Worm (Caenorhabditis elegans): Measurements from ENCODE around the gene mtq-2.

Gene mtq-2

DNA sequence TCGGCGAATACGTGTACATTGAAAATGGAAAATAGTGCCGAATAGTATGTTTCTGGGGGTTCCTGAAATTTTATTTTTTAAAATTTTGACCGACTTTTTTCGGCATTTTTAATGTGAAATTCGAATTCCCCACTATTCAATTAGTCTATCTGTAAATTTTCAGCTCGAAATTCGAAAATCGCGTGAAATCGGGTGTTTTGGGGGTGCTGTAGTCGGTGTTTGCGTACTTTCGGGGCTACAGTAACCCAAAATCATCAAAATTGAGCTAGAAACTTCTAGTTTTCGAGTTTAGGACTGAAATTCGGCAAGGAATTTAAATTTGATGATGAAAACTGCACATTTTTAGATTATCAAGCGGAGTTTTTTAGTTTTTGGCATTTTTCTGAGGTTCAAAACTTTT, 12.9 kb upstream of the mtq-2 start:
- TF ChIP-seq aha-1 (tag): peak; percentile 98
- TF ChIP-seq mes-2 (tag; optimal IDR thresholded peaks at IDR 0.05; ENCODE audit: poor library complexity, severe bottlenecking): no peak
- TF ChIP-seq lir-3 (tag; optimal IDR thresholded peaks at IDR 0.05): no peak
- TF ChIP-seq D1046.2 (GFP tag; IDR thresholded peaks at IDR 0.05): no peak

DNA sequence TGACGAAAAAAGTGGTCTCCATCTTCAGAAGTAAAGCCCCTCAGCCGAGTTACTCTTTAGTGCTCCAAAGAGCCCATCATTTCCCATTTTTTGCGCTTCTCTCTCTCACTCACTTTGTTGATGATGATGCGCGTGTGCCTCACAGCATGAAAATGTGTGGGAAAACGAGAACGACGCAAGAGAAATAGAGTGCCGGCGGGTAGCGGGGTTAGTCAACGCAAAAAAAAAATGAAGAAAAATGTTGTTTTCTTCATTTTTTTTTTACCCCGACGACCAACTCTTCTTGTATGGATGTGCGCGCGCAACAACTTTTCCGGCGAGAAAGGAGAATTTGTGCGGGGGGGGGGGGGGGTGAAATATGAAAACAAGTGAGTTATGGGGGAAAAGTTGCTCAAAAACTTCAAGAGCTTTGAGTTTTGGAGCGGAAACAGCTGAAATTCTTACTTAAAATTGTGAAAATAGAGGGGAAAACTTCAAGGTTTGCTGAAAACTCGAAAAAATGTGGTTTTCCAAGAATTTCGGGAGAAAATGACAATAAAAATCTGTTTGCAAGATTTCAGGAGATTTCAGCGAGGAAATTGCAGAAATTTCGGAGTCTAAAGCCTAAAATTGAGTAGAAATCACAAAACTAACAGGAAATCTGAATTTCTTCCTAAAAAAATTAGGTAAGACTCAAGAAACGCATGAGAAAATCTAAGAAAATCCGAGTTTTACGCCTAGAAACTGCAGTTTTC, 8.5 kb upstream of the mtq-2 start, which contains the start of gene C33C12.1:
TSS of gene C33C12.1 (plus strand) at position 684 of the 734 bp plus-strand sequence.
- TF ChIP-seq php-3 (GFP tag; IDR thresholded peaks at IDR 0.05): no peak
- TF ChIP-seq ceh-28 (tag; optimal IDR thresholded peaks at IDR 0.05): no peak
- peak; percentile 16 for TF ChIP-seq hlh-30 (tag; optimal IDR thresholded peaks at IDR 0.05; ENCODE audit: insufficient read depth)
- no peak for TF ChIP-seq tag-97 (GFP tag; IDR thresholded peaks at IDR 0.05)
- no peak for TF ChIP-seq R02D3.7 (tag; optimal IDR thresholded peaks at IDR 0.05)
- peak; percentile 30 for TF ChIP-seq mes-2 (tag; optimal IDR thresholded peaks at IDR 0.05; ENCODE audit: poor library complexity, severe bottlenecking)
- peak; percentile 55 for TF ChIP-seq fkh-10 (GFP tag; optimal IDR thresholded peaks at IDR 0.05)
- TF ChIP-seq mdl-1 (tag; optimal IDR thresholded peaks at IDR 0.05): peak in 1 of 2 experiments; percentile 13
- peak; percentile 64 for TF ChIP-seq aha-1 (tag)
- TF ChIP-seq lsy-2 (tag; optimal IDR thresholded peaks at IDR 0.05): peak in 1 of 2 experiments; percentile 24
- no peak for TF ChIP-seq dpl-1 (GFP tag; optimal IDR thresholded peaks at IDR 0.05)

- TF ChIP-seq nhr-6 (tag; optimal IDR thresholded peaks at IDR 0.05) (no peak), mdt-29 (GFP tag; IDR thresholded peaks at IDR 0.05) (no peak), unc-62 (GFP tag; optimal IDR thresholded peaks at IDR 0.05 in 1 of 2) (peak in 1 of 2 experiments; percentile 98), unc-62 (tag; optimal IDR thresholded peaks at IDR 0.05) (no peak), dpl-1 (GFP tag; optimal IDR thresholded peaks at IDR 0.05) (no peak), gei-8 (GFP tag; optimal IDR thresholded peaks at IDR 0.05) (no peak), mdl-1 (tag; optimal IDR thresholded peaks at IDR 0.05) (no peak), Y48G9A.11 (GFP tag; IDR thresholded peaks at IDR 0.05) (no peak), zip-2 (tag; optimal IDR thresholded peaks at IDR 0.05) (no peak), F37D6.2 (tag; optimal IDR thresholded peaks at IDR 0.05) (no peak), arid-1 (GFP tag; conservative IDR thresholded peaks at IDR 0.05) (no peak), fkh-10 (GFP tag; optimal IDR thresholded peaks at IDR 0.05) (no peak), jun-1 (tag; optimal IDR thresholded peaks at IDR 0.05) (no peak), tag-97 (GFP tag; IDR thresholded peaks at IDR 0.05) (no peak), nhr-10 (tag; optimal IDR thresholded peaks at IDR 0.05) (no peak), daf-16 (GFP tag; optimal IDR thresholded peaks at IDR 0.05) (no peak), daf-16 (tag; optimal IDR thresholded peaks at IDR 0.05) (no peak), ceh-20 (GFP tag; IDR thresholded peaks at IDR 0.05) (0 out of 2 replicates have a peak, but pooled peaks have one; percentile 14)
These were observed 7.5 kb upstream of the mtq-2 start for ce11 chrII:2196742-2197141.

DNA sequence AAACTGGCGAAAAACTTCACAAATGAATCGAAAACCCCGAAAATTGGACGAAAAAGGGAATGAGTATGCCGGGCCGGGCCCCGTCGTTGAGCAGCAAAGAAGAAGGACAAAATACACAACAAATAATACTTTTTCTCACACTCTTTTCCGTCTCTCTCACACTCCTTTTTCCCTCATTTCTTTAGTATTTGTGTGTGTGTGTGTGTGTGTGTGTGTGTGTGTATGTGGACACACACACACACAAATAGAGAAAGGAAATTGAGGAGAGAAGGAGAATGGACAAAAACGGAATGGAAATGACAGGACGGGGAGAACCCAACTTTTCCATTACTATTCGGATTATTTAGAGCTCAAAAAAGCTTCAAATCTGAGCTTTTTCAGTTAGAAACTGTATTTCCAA, 6.3 kb upstream of the mtq-2 start:
- TF ChIP-seq lin-1 (GFP tag; IDR thresholded peaks at IDR 0.05) (no peak), unc-130 (GFP tag; optimal IDR thresholded peaks at IDR 0.05) (no peak), snpc-1.2 (GFP tag; IDR thresholded peaks at IDR 0.05) (no peak), mxl-3 (GFP tag; optimal IDR thresholded peaks at IDR 0.05) (no peak), duxl-1 (tag; optimal IDR thresholded peaks at IDR 0.05; ENCODE audit: poor library complexity) (no peak), lin-39 (tag; optimal IDR thresholded peaks at IDR 0.05) (no peak), Y105C5A.15 (GFP tag; IDR thresholded peaks at IDR 0.05) (no peak), saeg-2 (GFP tag; IDR thresholded peaks at IDR 0.05) (no peak), mdt-29 (GFP tag; IDR thresholded peaks at IDR 0.05) (no peak), nhr-25 (tag; optimal IDR thresholded peaks at IDR 0.05; ENCODE audit: borderline replicate concordance, insufficient read depth) (no peak), ceh-32 (tag; optimal IDR thresholded peaks at IDR 0.05; ENCODE audit: poor library complexity) (no peak), pqm-1 (tag; optimal IDR thresholded peaks at IDR 0.05) (no peak), nhr-10 (tag; optimal IDR thresholded peaks at IDR 0.05) (no peak), nhr-48 (tag; optimal IDR thresholded peaks at IDR 0.05) (no peak), hlh-30 (tag; optimal IDR thresholded peaks at IDR 0.05; ENCODE audit: insufficient read depth) (peak; percentile 6), php-3 (GFP tag; IDR thresholded peaks at IDR 0.05) (no peak), egl-27 (tag; optimal IDR thresholded peaks at IDR 0.05) (no peak), fkh-10 (GFP tag; optimal IDR thresholded peaks at IDR 0.05) (peak; percentile 70), vab-7 (GFP tag; IDR thresholded peaks at IDR 0.05) (no peak), lin-13 (GFP tag; optimal IDR thresholded peaks at IDR 0.05) (peak; percentile 31), F44E2.7 (GFP tag; IDR thresholded peaks at IDR 0.05) (no peak), tra-1 (GFP tag; IDR thresholded peaks at IDR 0.05) (no peak), daf-19 (GFP tag; conservative IDR thresholded peaks at IDR 0.05) (no peak)
